Worm (Caenorhabditis elegans) whole organism, young adult: ENCODE measurements around the gene C07H4.1.

Experiments used
- B0035.1 ChIP-seq: sonication (generic microtip); optimal IDR thresholded peaks from 2 replicates; lab custom pipeline; 2016; ENCODE audit warnings: missing genetic modification characterization, mild to moderate bottlenecking, missing compliant biosample characterization, missing genotype, missing genetic modification reagents
- B0336.3 ChIP-seq: fragments of 200-800 bp; sonication (Bioruptor generic); IDR thresholded peaks from 2 replicates; pipeline ENCODE4 v1.3.6; 2022; ENCODE audit warnings: missing genetic modification characterization, missing compliant biosample characterization
- C06A6.2 ChIP-seq: fragments of 200-800 bp; sonication (Bioruptor generic); conservative IDR thresholded peaks from 2 replicates; pipeline ENCODE4 v1.3.6; 2022; ENCODE audit warnings: missing genetic modification characterization, missing compliant biosample characterization
- F49E8.2 ChIP-seq: sonication (generic microtip); optimal IDR thresholded peaks from 3 replicates; lab custom pipeline; 2017; ENCODE audit warnings: missing genetic modification characterization, mild to moderate bottlenecking, missing compliant biosample characterization, antibody characterized with exemption, moderate library complexity; ENCODE audit not compliant: insufficient read depth
- F57A8.1 ChIP-seq: fragments of 200-800 bp; sonication (Bioruptor generic); optimal IDR thresholded peaks from 2 replicates; lab custom pipeline; 2018; ENCODE audit warnings: mild to moderate bottlenecking, missing genetic modification characterization, moderate library complexity, missing compliant biosample characterization
- T26A5.8 ChIP-seq: sonication (generic microtip); optimal IDR thresholded peaks from 2 replicates; lab custom pipeline; 2016; ENCODE audit warnings: missing genetic modification characterization, missing compliant biosample characterization
- Y56A3A.18 ChIP-seq: fragments of 200-800 bp; sonication (Bioruptor generic); IDR thresholded peaks from 2 replicates; pipeline ENCODE4 v1.3.6; 2022; ENCODE audit warnings: missing genetic modification reagents, missing genetic modification characterization, missing compliant biosample characterization
- aptf-2 ChIP-seq: fragments of 200-800 bp; sonication (Bioruptor generic); conservative IDR thresholded peaks from 2 replicates; pipeline ENCODE4 v1.3.6; 2022; ENCODE audit warnings: missing genetic modification reagents, missing genetic modification characterization, missing compliant biosample characterization
- atf-7 ChIP-seq: sonication (generic microtip); optimal IDR thresholded peaks from 2 replicates; lab custom pipeline; 2017; ENCODE audit warnings: mild to moderate bottlenecking, missing genetic modification characterization, missing compliant biosample characterization
- athp-1 ChIP-seq: sonication (generic microtip); optimal IDR thresholded peaks from 2 replicates; lab custom pipeline; 2017; ENCODE audit warnings: mild to moderate bottlenecking, missing genetic modification characterization, missing compliant biosample characterization
- attf-6 ChIP-seq: fragments of 200-800 bp; sonication (Bioruptor generic); IDR thresholded peaks from 2 replicates; pipeline ENCODE4 v1.3.6; 2022; ENCODE audit warnings: missing genetic modification reagents, missing genetic modification characterization, missing compliant biosample characterization
- bed-2 ChIP-seq: fragments of 200-800 bp; sonication (Bioruptor generic); IDR thresholded peaks from 2 replicates; pipeline ENCODE4 v1.3.6; 2022; ENCODE audit warnings: missing genetic modification reagents, missing genetic modification characterization, missing compliant biosample characterization
- ceh-100 ChIP-seq: fragments of 200-800 bp; sonication (Bioruptor generic); IDR thresholded peaks from 2 replicates; pipeline ENCODE4 v1.3.6; 2022; ENCODE audit warnings: missing genetic modification reagents, missing genetic modification characterization, missing compliant biosample characterization
- ceh-40 ChIP-seq: fragments of 200-800 bp; sonication (Bioruptor generic); IDR thresholded peaks from 2 replicates; pipeline ENCODE4 v1.3.6; 2022; ENCODE audit warnings: missing genetic modification characterization, missing compliant biosample characterization
- ceh-58 ChIP-seq: fragments of 200-800 bp; sonication (Bioruptor generic); IDR thresholded peaks from 2 replicates; pipeline ENCODE4 v1.3.6; 2022; ENCODE audit warnings: missing genetic modification characterization, missing compliant biosample characterization
- ceh-79 ChIP-seq: sonication (generic microtip); optimal IDR thresholded peaks from 2 replicates; lab custom pipeline; 2017; ENCODE audit warnings: mild to moderate bottlenecking, missing genetic modification characterization, missing compliant biosample characterization
- ceh-91 ChIP-seq: fragments of 200-800 bp; sonication (Bioruptor generic); IDR thresholded peaks from 2 replicates; pipeline ENCODE4 v1.3.6; 2022; ENCODE audit warnings: missing genetic modification reagents, missing genetic modification characterization, missing compliant biosample characterization
- efl-1 ChIP-seq: fragments of 150-350 bp; optimal IDR thresholded peaks from 2 replicates; lab custom pipeline; 2014; ENCODE audit warnings: missing biosample characterization, missing genetic modification reagents, missing genetic modification characterization
- egl-18 ChIP-seq: fragments of 200-800 bp; sonication (Bioruptor generic); IDR thresholded peaks from 2 replicates; pipeline ENCODE4 v1.3.6; 2022; ENCODE audit warnings: missing genetic modification reagents, missing genetic modification characterization, missing compliant biosample characterization
- egl-44 ChIP-seq: fragments of 200-800 bp; sonication (Bioruptor generic); IDR thresholded peaks from 2 replicates; pipeline ENCODE4 v1.3.6; 2022; ENCODE audit warnings: missing genetic modification reagents, missing genetic modification characterization, missing compliant biosample characterization
- egrh-3 ChIP-seq: fragments of 200-800 bp; sonication (Bioruptor generic); IDR thresholded peaks from 2 replicates; pipeline ENCODE4 v1.3.6; 2022; ENCODE audit warnings: missing genetic modification reagents, missing genetic modification characterization, missing compliant biosample characterization
- ekl-4 ChIP-seq: fragments of 200-800 bp; sonication (Bioruptor generic); IDR thresholded peaks from 2 replicates; pipeline ENCODE4 v1.3.6; 2022; ENCODE audit warnings: missing genetic modification reagents, missing genetic modification characterization, missing compliant biosample characterization
- him-1 ChIP-seq: sonication (generic microtip); optimal IDR thresholded peaks from 2 replicates; lab custom pipeline; 2016; ENCODE audit warnings: missing genotype, missing genetic modification reagents, missing genetic modification characterization, missing compliant biosample characterization
- hlh-12 ChIP-seq: sonication (generic microtip); optimal IDR thresholded peaks from 2 replicates; lab custom pipeline; 2016; ENCODE audit warnings: missing genetic modification characterization, missing compliant biosample characterization
- hsf-1 ChIP-seq: fragments of 200-800 bp; sonication (Bioruptor generic); IDR thresholded peaks from 2 replicates; pipeline ENCODE4 v1.3.6; 2022; ENCODE audit warnings: missing genetic modification reagents, missing genetic modification characterization, missing compliant biosample characterization
- lag-1 ChIP-seq: fragments of 200-800 bp; sonication (Bioruptor generic); IDR thresholded peaks from 2 replicates; pipeline ENCODE4 v1.3.6; 2022; ENCODE audit warnings: missing genetic modification reagents, missing genetic modification characterization, missing compliant biosample characterization
- let-526 ChIP-seq: fragments of 200-800 bp; sonication (Bioruptor generic); IDR thresholded peaks from 2 replicates; pipeline ENCODE4 v1.3.6; 2022; ENCODE audit warnings: missing genetic modification reagents, missing genetic modification characterization, missing compliant biosample characterization
- lin-26 ChIP-seq: fragments of 200-800 bp; sonication (Bioruptor generic); IDR thresholded peaks from 2 replicates; pipeline ENCODE4 v1.3.6; 2022; ENCODE audit warnings: missing genetic modification reagents, missing genetic modification characterization, missing compliant biosample characterization
- lin-40 ChIP-seq: sonication (generic microtip); optimal IDR thresholded peaks from 2 replicates; lab custom pipeline; 2016; ENCODE audit warnings: missing genetic modification characterization, mild to moderate bottlenecking, missing compliant biosample characterization, missing genotype, missing genetic modification reagents
- lir-1 ChIP-seq: fragments of 200-800 bp; sonication (Bioruptor generic); conservative IDR thresholded peaks from 2 replicates; pipeline ENCODE4 v1.3.6; 2022; ENCODE audit warnings: missing genetic modification reagents, missing genetic modification characterization, missing compliant biosample characterization
- mes-4 ChIP-seq: sonication (generic microtip); optimal IDR thresholded peaks from 2 replicates; lab custom pipeline; 2016; ENCODE audit warnings: missing genotype, missing genetic modification characterization, missing compliant biosample characterization
- nfyb-1 ChIP-seq: fragments of 200-800 bp; sonication (Bioruptor generic); IDR thresholded peaks from 2 replicates; pipeline ENCODE4 v1.3.6; 2022; ENCODE audit warnings: missing genetic modification reagents, missing genetic modification characterization, missing compliant biosample characterization
- nhr-80 ChIP-seq: sonication (generic microtip); optimal IDR thresholded peaks from 2 replicates; lab custom pipeline; 2016; ENCODE audit warnings: missing genetic modification characterization, missing compliant biosample characterization
- pbrm-1 ChIP-seq: fragments of 200-800 bp; sonication (Bioruptor generic); IDR thresholded peaks from 2 replicates; pipeline ENCODE4 v1.3.6; 2022; ENCODE audit warnings: missing genetic modification reagents, missing genetic modification characterization, missing compliant biosample characterization
- rcor-1 ChIP-seq: fragments of 200-800 bp; sonication (Bioruptor generic); IDR thresholded peaks from 2 replicates; pipeline ENCODE4 v1.3.6; 2022; ENCODE audit warnings: missing genetic modification reagents, missing genetic modification characterization, missing compliant biosample characterization
- rec-8 ChIP-seq, 2 experiments: sonication (generic microtip); optimal IDR thresholded peaks; 2 replicates each; lab custom pipeline; 2016; ENCODE audit warnings: mild to moderate bottlenecking in 2 of 2, missing genetic modification characterization in 2 of 2, missing genetic modification reagents in 2 of 2, missing genotype in 2 of 2, missing biosample characterization in 1 of 2, missing compliant biosample characterization in 1 of 2, moderate library complexity in 1 of 2
- repo-1 ChIP-seq: sonication (generic microtip); optimal IDR thresholded peaks from 2 replicates; lab custom pipeline; 2017; ENCODE audit warnings: mild to moderate bottlenecking, missing genetic modification characterization, missing compliant biosample characterization
- rpc-1 ChIP-seq, 2 experiments: fragments of 150-350 bp in 1 of 2; sonication (generic microtip) in 1 of 2; optimal IDR thresholded peaks; 2 replicates each; lab custom pipeline; 2014 to 2018; ENCODE audit warnings: missing biosample characterization in 1 of 2, missing genetic modification characterization in 1 of 2, missing genetic modification reagents in 1 of 2, missing genotype in 1 of 2
- sdz-38 ChIP-seq: sonication (generic microtip); optimal IDR thresholded peaks from 2 replicates; lab custom pipeline; 2016; ENCODE audit warnings: missing genotype, missing genetic modification characterization, missing compliant biosample characterization
- snpc-1.1 ChIP-seq: sonication (generic microtip); optimal IDR thresholded peaks from 2 replicates; lab custom pipeline; 2017; ENCODE audit warnings: missing genetic modification characterization, mild to moderate bottlenecking, missing compliant biosample characterization, antibody characterized with exemption, moderate library complexity, missing genotype, missing genetic modification reagents; ENCODE audit not compliant: insufficient read depth
- snpc-1.3 ChIP-seq: sonication (generic microtip); optimal IDR thresholded peaks from 2 replicates; lab custom pipeline; 2017; ENCODE audit warnings: missing genetic modification characterization, mild to moderate bottlenecking, missing compliant biosample characterization, antibody characterized with exemption, moderate library complexity, missing genotype, missing genetic modification reagents; ENCODE audit not compliant: insufficient read depth
- snpc-3.4 ChIP-seq: sonication (generic microtip); optimal IDR thresholded peaks from 2 replicates; lab custom pipeline; 2017; ENCODE audit warnings: missing genetic modification characterization, mild to moderate bottlenecking, missing compliant biosample characterization, antibody characterized with exemption, moderate library complexity, missing genotype, missing genetic modification reagents
- tlf-1 ChIP-seq: fragments of 200-800 bp; sonication (Bioruptor generic); optimal IDR thresholded peaks from 2 replicates; lab custom pipeline; 2018; ENCODE audit warnings: mild to moderate bottlenecking, missing genetic modification characterization, missing compliant biosample characterization
- unc-130 ChIP-seq: sonication (generic microtip); optimal IDR thresholded peaks from 2 replicates; lab custom pipeline; 2016; ENCODE audit warnings: missing genetic modification reagents, missing genetic modification characterization, missing compliant biosample characterization
- unc-62 ChIP-seq: fragments of 150-350 bp; optimal IDR thresholded peaks from 2 replicates; lab custom pipeline; 2014; ENCODE audit warnings: missing biosample characterization, missing genetic modification reagents, missing genetic modification characterization
- zim-3 ChIP-seq: sonication (generic microtip); optimal IDR thresholded peaks from 2 replicates; lab custom pipeline; 2017; ENCODE audit warnings: mild to moderate bottlenecking, missing genetic modification characterization, moderate library complexity, missing compliant biosample characterization
- ztf-22 ChIP-seq: fragments of 200-800 bp; sonication (Bioruptor generic); optimal IDR thresholded peaks from 2 replicates; lab custom pipeline; 2018; ENCODE audit warnings: mild to moderate bottlenecking, missing genetic modification characterization, moderate library complexity, missing compliant biosample characterization
- ztf-28 ChIP-seq: fragments of 200-800 bp; sonication (Bioruptor generic); IDR thresholded peaks from 2 replicates; pipeline ENCODE4 v1.3.6; 2022; ENCODE audit warnings: missing genetic modification reagents, missing genetic modification characterization, missing compliant biosample characterization
- ztf-6 ChIP-seq: fragments of 200-800 bp; sonication (Bioruptor generic); IDR thresholded peaks from 2 replicates; pipeline ENCODE4 v1.3.6; 2022; ENCODE audit warnings: missing genetic modification reagents, missing genetic modification characterization, missing compliant biosample characterization

The C07H4.1 gene

DNA sequence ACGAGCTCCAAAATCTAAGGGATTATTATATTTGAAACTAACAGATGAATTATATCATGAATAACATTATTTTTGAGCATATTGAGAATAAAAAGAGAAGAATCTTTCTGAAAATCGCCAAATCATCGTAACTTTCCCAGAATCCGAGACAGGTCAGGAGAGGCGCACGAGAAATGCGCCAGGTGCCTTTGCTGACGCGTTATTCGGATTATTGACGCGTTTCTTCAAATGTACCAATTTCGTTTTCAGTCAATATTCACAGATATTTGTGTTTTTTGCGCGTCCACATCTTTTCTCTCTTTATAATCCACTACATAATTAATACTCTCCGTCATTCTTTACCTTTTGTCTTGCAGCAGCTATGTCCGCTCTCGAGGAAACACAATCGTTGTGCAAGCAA, 5.5 kb upstream of the C07H4.1 start, which contains the start of gene T24H10.1 (continued):
- TF ChIP-seq snpc-1.1 (tag; lab: Kevin White, UChicago): no peak
- TF ChIP-seq F57A8.1: no peak
- TF ChIP-seq Y56A3A.18 (GFP tag; lab: Robert Waterston, UW): peak; percentile 61; the same call in 1 of the 2 replicates
- peak; percentile 10 for TF ChIP-seq snpc-3.4 (tag; lab: Kevin White, UChicago)
- no peak for TF ChIP-seq egl-18 (GFP tag; lab: Robert Waterston, UW)
- TF ChIP-seq unc-62 (GFP tag; lab: Kevin White, UChicago): no peak
- TF ChIP-seq atf-7 (tag; lab: Kevin White, UChicago): no peak
- no peak for TF ChIP-seq lin-26 (GFP tag; lab: Robert Waterston, UW)
- TF ChIP-seq aptf-2 (GFP tag; lab: Robert Waterston, UW): no peak
- TF ChIP-seq B0336.3 (GFP tag; lab: Robert Waterston, UW): peak; percentile 77
- peak; percentile 73 for TF ChIP-seq pbrm-1 (GFP tag; lab: Robert Waterston, UW)
- TF ChIP-seq rec-8 (tag; optimal IDR thresholded peaks at IDR 0.05; lab: Kevin White, UChicago): no peak
- no peak for TF ChIP-seq ceh-40 (GFP tag; lab: Robert Waterston, UW)
- TF ChIP-seq ceh-100 (GFP tag; lab: Robert Waterston, UW): 0 out of 2 replicates have a peak, but pooled peaks have one; percentile 36
- no peak for TF ChIP-seq egrh-3 (GFP tag; lab: Robert Waterston, UW)
- TF ChIP-seq ztf-28 (GFP tag; lab: Robert Waterston, UW): no peak
- no peak for TF ChIP-seq unc-130 (GFP tag; lab: Kevin White, UChicago)
- TF ChIP-seq lag-1 (GFP tag; lab: Robert Waterston, UW): no peak
- TF ChIP-seq lir-1 (GFP tag; lab: Robert Waterston, UW): no peak
- TF ChIP-seq mes-4 (tag; lab: Kevin White, UChicago): no peak
- TF ChIP-seq sdz-38 (tag; lab: Kevin White, UChicago): no peak
- no peak for TF ChIP-seq egl-44 (GFP tag; lab: Robert Waterston, UW)
- TF ChIP-seq ztf-22 (GFP tag; lab: Kevin White, UChicago): no peak
- no peak for TF ChIP-seq ceh-91 (GFP tag; lab: Robert Waterston, UW)
- peak; percentile 51 for TF ChIP-seq efl-1 (GFP tag; lab: Kevin White, UChicago)
- no peak for TF ChIP-seq ceh-79 (tag; lab: Kevin White, UChicago)
- peak; percentile 21; the same call in 1 of the 2 replicates for TF ChIP-seq rcor-1 (GFP tag; lab: Robert Waterston, UW)
- TF ChIP-seq T26A5.8 (tag; lab: Kevin White, UChicago): no peak
- TF ChIP-seq nhr-80 (tag; lab: Kevin White, UChicago): peak; percentile 26
- no peak for TF ChIP-seq hlh-12
- peak; percentile 64; the same call in 1 of the 2 replicates for TF ChIP-seq nfyb-1 (GFP tag; lab: Robert Waterston, UW)
- TF ChIP-seq hsf-1 (GFP tag; lab: Robert Waterston, UW): no peak
- TF ChIP-seq athp-1: no peak
- no peak for TF ChIP-seq B0035.1 (tag; lab: Kevin White, UChicago)
- no peak for TF ChIP-seq attf-6 (GFP tag; lab: Robert Waterston, UW)
- TF ChIP-seq ztf-6: no peak
- TF ChIP-seq F49E8.2 (tag; lab: Kevin White, UChicago): no peak
- no peak for TF ChIP-seq ceh-58 (GFP tag; lab: Robert Waterston, UW)
- peak; percentile 34 for TF ChIP-seq him-1 (tag; lab: Kevin White, UChicago)
- TF ChIP-seq bed-2 (GFP tag; lab: Robert Waterston, UW): no peak
- no peak for TF ChIP-seq zim-3 (tag; lab: Kevin White, UChicago)
- TF ChIP-seq lin-40: peak; percentile 78
- TF ChIP-seq snpc-1.3 (tag; lab: Kevin White, UChicago): no peak
- peak; percentile 80 for TF ChIP-seq ekl-4 (GFP tag; lab: Robert Waterston, UW)
- TF ChIP-seq let-526 (GFP tag; lab: Robert Waterston, UW): no peak
- TF ChIP-seq repo-1 (tag; lab: Kevin White, UChicago): peak; percentile 20
- no peak for TF ChIP-seq rpc-1 (optimal IDR thresholded peaks at IDR 0.05; lab: Kevin White, UChicago)
- no peak for TF ChIP-seq rpc-1 (tag; optimal IDR thresholded peaks at IDR 0.05; lab: Kevin White, UChicago)
- TF ChIP-seq tlf-1 (GFP tag; lab: Kevin White, UChicago): peak; percentile 19
- TF ChIP-seq C06A6.2 (GFP tag; lab: Robert Waterston, UW): no peak
